Fruit fly (Drosophila melanogaster): ENCODE measurements around the gene CG12689.

dm6 chrX:7560720-7561119 is 25.2 kb downstream of the CG12689 start:
- no peak for TF ChIP-seq CG18476 (GFP tag; optimal IDR thresholded peaks at IDR 0.05)
- no peak for TF ChIP-seq CG16779 (GFP tag; IDR thresholded peaks at IDR 0.05)
- TF ChIP-seq Lpt (GFP tag; optimal IDR thresholded peaks at IDR 0.05): no peak
- no peak for TF ChIP-seq gro (GFP tag; optimal IDR thresholded peaks at IDR 0.05)
- no peak for TF ChIP-seq vvl (GFP tag; IDR thresholded peaks at IDR 0.05)
- TF ChIP-seq hb (GFP tag; IDR thresholded peaks at IDR 0.05; ENCODE audit: partially characterized antibody): no peak
- TF ChIP-seq Deaf1 (tag; optimal IDR thresholded peaks at IDR 0.05): no peak
